Worm (Caenorhabditis elegans) whole organism, late embryonic: ENCODE data around the gene pars-1.

Experiments
- C38D4.7 ChIP-seq: fragments of 200-800 bp; sonication (Bioruptor generic); optimal IDR thresholded peaks from 2 replicates; lab custom pipeline; 2018; ENCODE audit warnings: mild to moderate bottlenecking, missing genetic modification characterization, moderate library complexity, missing compliant biosample characterization
- F13H6.1 ChIP-seq: sonication (generic microtip); optimal IDR thresholded peaks from 2 replicates; lab custom pipeline; 2016; ENCODE audit warnings: missing genetic modification characterization, missing compliant biosample characterization
- Y22D7AL.16 ChIP-seq: sonication (generic microtip); optimal IDR thresholded peaks from 2 replicates; lab custom pipeline; 2016; ENCODE audit warnings: missing genetic modification characterization, missing compliant biosample characterization
- ahr-1 ChIP-seq: sonication (generic microtip); optimal IDR thresholded peaks from 2 replicates; lab custom pipeline; 2016; ENCODE audit warnings: missing genetic modification characterization, missing compliant biosample characterization
- ceh-18 ChIP-seq: sonication (generic microtip); optimal IDR thresholded peaks from 2 replicates; lab custom pipeline; 2016; ENCODE audit warnings: missing genetic modification characterization, missing compliant biosample characterization
- ceh-19 ChIP-seq: fragments of 200-800 bp; sonication (Bioruptor generic); optimal IDR thresholded peaks from 2 replicates; lab custom pipeline; 2018; ENCODE audit warnings: mild to moderate bottlenecking, missing genetic modification characterization, missing compliant biosample characterization
- ceh-22 ChIP-seq: sonication (generic microtip); optimal IDR thresholded peaks from 2 replicates; lab custom pipeline; 2017; ENCODE audit warnings: missing biosample characterization, missing genetic modification characterization
- ceh-30 ChIP-seq: fragments of 150-350 bp; optimal IDR thresholded peaks from 2 replicates; lab custom pipeline; 2014; ENCODE audit warnings: missing biosample characterization, missing genetic modification characterization
- ceh-31 ChIP-seq: sonication (generic microtip); optimal IDR thresholded peaks from 2 replicates; lab custom pipeline; 2016; ENCODE audit warnings: missing genetic modification characterization, missing compliant biosample characterization
- ceh-34 ChIP-seq: sonication (generic microtip); optimal IDR thresholded peaks from 2 replicates; lab custom pipeline; 2016; ENCODE audit warnings: mild to moderate bottlenecking, missing genetic modification characterization, missing compliant biosample characterization
- ceh-48 ChIP-seq: sonication (generic microtip); optimal IDR thresholded peaks from 2 replicates; lab custom pipeline; 2016; ENCODE audit warnings: missing genetic modification characterization, inconsistent platforms, missing compliant biosample characterization
- ceh-6 ChIP-seq: fragments of 200-800 bp; sonication (Bioruptor generic); optimal IDR thresholded peaks from 2 replicates; lab custom pipeline; 2018; ENCODE audit warnings: mild to moderate bottlenecking, missing genetic modification characterization, missing compliant biosample characterization
- ceh-9 ChIP-seq: sonication (generic microtip); optimal IDR thresholded peaks from 2 replicates; lab custom pipeline; 2016; ENCODE audit warnings: mild to moderate bottlenecking, missing genetic modification characterization, inconsistent platforms, missing compliant biosample characterization
- dmd-4 ChIP-seq: sonication (generic microtip); optimal IDR thresholded peaks from 2 replicates; lab custom pipeline; 2016; ENCODE audit warnings: borderline replicate concordance, missing genetic modification characterization, missing compliant biosample characterization
- elt-2 ChIP-seq: sonication (generic microtip); optimal IDR thresholded peaks from 2 replicates; lab custom pipeline; 2016; ENCODE audit warnings: missing genetic modification reagents, missing genetic modification characterization, missing compliant biosample characterization
- fax-1 ChIP-seq: sonication (generic microtip); optimal IDR thresholded peaks from 2 replicates; lab custom pipeline; 2016; ENCODE audit warnings: missing genotype, missing genetic modification characterization, missing compliant biosample characterization
- fkh-10 ChIP-seq: fragments of 150-350 bp; optimal IDR thresholded peaks from 2 replicates; lab custom pipeline; 2014; ENCODE audit warnings: missing biosample characterization, missing genetic modification reagents, missing genetic modification characterization
- gmeb-2 ChIP-seq: sonication (generic microtip); optimal IDR thresholded peaks from 2 replicates; lab custom pipeline; 2016; ENCODE audit warnings: missing genetic modification characterization, inconsistent platforms, missing compliant biosample characterization
- hlh-13 ChIP-seq: fragments of 200-800 bp; sonication (Bioruptor generic); optimal IDR thresholded peaks from 2 replicates; lab custom pipeline; 2018; ENCODE audit warnings: mild to moderate bottlenecking, missing genetic modification characterization, missing compliant biosample characterization
- hlh-30 ChIP-seq: sonication (generic microtip); optimal IDR thresholded peaks from 2 replicates; lab custom pipeline; 2017; ENCODE audit warnings: antibody characterized with exemption, missing genetic modification characterization, missing compliant biosample characterization; ENCODE audit not compliant: insufficient read depth
- hlh-6 ChIP-seq: sonication (generic microtip); optimal IDR thresholded peaks from 2 replicates; lab custom pipeline; 2016; ENCODE audit warnings: missing genotype, missing genetic modification characterization, missing compliant biosample characterization
- mec-3 ChIP-seq: sonication (generic microtip); optimal IDR thresholded peaks from 2 replicates; lab custom pipeline; 2016; ENCODE audit warnings: borderline replicate concordance, missing genetic modification characterization, missing compliant biosample characterization
- nfya-1 ChIP-seq: sonication (generic microtip); optimal IDR thresholded peaks from 2 replicates; lab custom pipeline; 2017; ENCODE audit warnings: missing genetic modification characterization, mild to moderate bottlenecking, missing compliant biosample characterization, antibody characterized with exemption, moderate library complexity
- nhr-11 ChIP-seq: fragments of 150-350 bp; optimal IDR thresholded peaks from 2 replicates; lab custom pipeline; 2014; ENCODE audit warnings: missing biosample characterization, missing genetic modification characterization
- nhr-232 ChIP-seq: sonication (generic microtip); optimal IDR thresholded peaks from 2 replicates; lab custom pipeline; 2016; ENCODE audit warnings: missing genetic modification characterization, missing compliant biosample characterization
- npax-4 ChIP-seq: sonication (generic microtip); optimal IDR thresholded peaks from 2 replicates; lab custom pipeline; 2016; ENCODE audit warnings: missing genetic modification characterization, missing compliant biosample characterization
- pax-1 ChIP-seq: fragments of 150-350 bp; optimal IDR thresholded peaks from 2 replicates; lab custom pipeline; 2014; ENCODE audit warnings: missing biosample characterization, missing genetic modification characterization
- pha-4 ChIP-seq: fragments of 150-350 bp; optimal IDR thresholded peaks from 2 replicates; lab custom pipeline; 2018; ENCODE audit warnings: missing biosample characterization, missing genetic modification reagents, missing genetic modification characterization
- ref-2 ChIP-seq: sonication (generic microtip); optimal IDR thresholded peaks from 2 replicates; lab custom pipeline; 2016; ENCODE audit warnings: missing genetic modification characterization, missing compliant biosample characterization
- rnt-1 ChIP-seq: sonication (generic microtip); optimal IDR thresholded peaks from 2 replicates; lab custom pipeline; 2016; ENCODE audit warnings: missing genetic modification characterization, missing compliant biosample characterization
- sdc-2 ChIP-seq: sonication (generic microtip); optimal IDR thresholded peaks from 2 replicates; lab custom pipeline; 2016; ENCODE audit warnings: missing genotype, missing genetic modification characterization, missing compliant biosample characterization
- sox-2 ChIP-seq: fragments of 200-800 bp; sonication (Bioruptor generic); IDR thresholded peaks from 2 replicates; pipeline ENCODE4 v1.3.6; 2022; ENCODE audit warnings: missing genetic modification reagents, missing genetic modification characterization, missing compliant biosample characterization
- sox-4 ChIP-seq: sonication (generic microtip); optimal IDR thresholded peaks from 2 replicates; lab custom pipeline; 2017; ENCODE audit warnings: mild to moderate bottlenecking, missing genetic modification characterization, inconsistent platforms, missing compliant biosample characterization
- tbx-2 ChIP-seq: sonication (generic microtip); optimal IDR thresholded peaks from 2 replicates; lab custom pipeline; 2016; ENCODE audit warnings: missing genetic modification characterization, missing compliant biosample characterization
- unc-42 ChIP-seq: sonication (generic microtip); optimal IDR thresholded peaks from 2 replicates; lab custom pipeline; 2016; ENCODE audit warnings: missing genotype, missing genetic modification characterization, missing compliant biosample characterization
- unc-55 ChIP-seq: sonication (generic microtip); optimal IDR thresholded peaks from 2 replicates; lab custom pipeline; 2017; ENCODE audit warnings: missing biosample characterization, missing genetic modification reagents, missing genetic modification characterization
- zip-5 ChIP-seq: sonication (generic microtip); optimal IDR thresholded peaks from 2 replicates; lab custom pipeline; 2016; ENCODE audit warnings: missing genetic modification characterization, missing compliant biosample characterization

The pars-1 gene

DNA sequence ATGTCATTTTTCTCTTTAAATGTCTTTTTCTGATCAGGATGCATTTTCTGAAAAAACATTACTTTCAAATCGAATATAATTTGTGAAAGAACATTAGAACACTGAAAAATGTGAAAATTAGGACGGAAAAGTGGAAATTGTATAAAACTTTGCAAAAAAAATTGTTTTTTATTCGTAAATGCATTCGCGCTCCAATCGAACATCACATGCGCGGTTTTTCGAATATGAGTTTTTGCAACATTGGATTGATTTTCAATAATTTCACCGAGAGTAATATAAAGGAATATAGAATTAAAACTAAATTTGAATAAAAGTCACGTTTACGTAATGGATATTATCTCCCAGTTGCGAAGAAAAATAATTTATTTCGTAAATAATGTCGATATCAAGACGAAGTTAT lies 38.4 kb downstream of the pars-1 start, which contains the start of the genes spot-1 and B0361.11:
TSS of gene spot-1 (minus strand) at position 47 of the 400 bp plus-strand sequence.
TSS of gene B0361.11 (plus strand) at position 372 of the 400 bp plus-strand sequence.
- TF ChIP-seq unc-55 (GFP tag; lab: Kevin White, UChicago) (no peak), ceh-48 (peak; percentile 19), hlh-30 (tag; lab: Kevin White, UChicago) (peak; percentile 31), unc-42 (tag; lab: Kevin White, UChicago) (peak; percentile 2), ceh-22 (tag; lab: Kevin White, UChicago) (no peak), elt-2 (peak; percentile 18), nfya-1 (tag; lab: Kevin White, UChicago) (peak; percentile 23)

DNA sequence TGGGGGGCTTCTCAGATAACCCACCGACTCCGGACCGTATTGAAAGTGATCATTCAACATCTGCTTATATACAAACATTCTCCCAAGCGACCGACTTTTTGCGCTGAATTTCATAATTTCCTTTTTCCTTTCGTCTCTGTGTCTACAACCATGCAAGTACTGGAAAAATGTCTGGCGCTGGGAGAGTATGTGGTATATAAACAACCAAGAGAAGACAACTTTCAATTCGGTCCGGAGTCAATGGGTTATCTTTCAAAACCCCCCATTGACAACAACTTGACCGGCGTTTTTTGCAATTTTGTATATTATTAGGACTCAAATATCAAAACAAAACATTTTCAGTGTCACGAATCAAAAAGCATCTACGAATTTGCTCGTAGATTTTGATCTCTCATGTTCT lies 39.7 kb downstream of the pars-1 start:
- TF ChIP-seq sox-2 (GFP tag; lab: Robert Waterston, UW) (no peak), fkh-10 (GFP tag; lab: Kevin White, UChicago) (no peak), nhr-232 (tag; lab: Kevin White, UChicago) (no peak), ceh-9 (tag; lab: Kevin White, UChicago) (no peak), zip-5 (tag; lab: Kevin White, UChicago) (no peak)
- TF ChIP-seq, all 69 proteins: peak for 0

DNA sequence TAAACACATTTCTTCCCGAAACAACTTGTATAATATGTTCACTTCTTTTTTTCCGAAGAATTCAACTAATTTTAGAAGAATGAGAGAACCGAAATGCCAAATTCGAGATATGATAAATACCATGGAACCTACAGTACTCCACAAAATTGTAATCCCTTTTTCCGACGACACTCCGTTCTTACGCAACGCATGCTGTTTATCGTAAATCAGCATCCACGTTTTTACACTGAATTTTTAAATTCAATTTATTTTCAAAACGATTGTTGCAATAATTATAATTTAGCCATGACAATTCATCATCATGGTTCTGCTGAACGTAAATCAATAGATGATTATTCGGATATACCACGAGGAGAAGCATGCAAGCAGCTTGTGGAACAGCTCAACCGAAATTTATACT lies 42.4 kb downstream of the pars-1 start, which contains the start of gene B0361.3:
TSS of gene B0361.3 (plus strand) at position 284 of the 400 bp plus-strand sequence.
- TF ChIP-seq hlh-6 (tag; lab: Kevin White, UChicago): no peak
- no peak for TF ChIP-seq ceh-6 (GFP tag; lab: Kevin White, UChicago)
- no peak for TF ChIP-seq ceh-34
- TF ChIP-seq gmeb-2: no peak
- no peak for TF ChIP-seq ceh-30 (tag; lab: Kevin White, UChicago)
- no peak for TF ChIP-seq F13H6.1
- TF ChIP-seq unc-42 (tag; lab: Kevin White, UChicago): peak; percentile 2

DNA sequence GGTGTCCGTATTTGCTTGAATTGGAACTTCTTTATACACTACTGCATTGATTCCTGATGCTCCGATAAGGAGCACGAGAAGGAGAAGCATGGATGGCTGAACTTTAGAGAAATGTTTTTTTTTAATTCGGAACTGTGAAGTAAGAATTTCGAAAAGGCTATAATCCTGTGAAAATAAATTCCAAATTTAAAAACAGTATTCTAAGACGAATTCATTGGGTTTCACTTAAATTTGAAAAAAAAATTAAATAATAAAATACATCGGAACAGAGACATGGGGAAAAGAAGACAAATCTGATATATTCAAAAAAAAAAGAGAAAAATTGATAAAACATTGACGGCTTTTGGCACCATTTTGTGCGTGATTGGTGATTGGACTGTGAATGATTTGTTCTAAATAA lies 47.0 kb downstream of the pars-1 start, which contains the start of gene pho-5:
TSS of gene pho-5 (minus strand) at position 101 of the 400 bp plus-strand sequence.
- TF ChIP-seq ceh-30 (tag; lab: Kevin White, UChicago) (no peak), Y22D7AL.16 (tag; lab: Kevin White, UChicago) (no peak), pax-1 (no peak), pha-4 (no peak), nfya-1 (tag; lab: Kevin White, UChicago) (no peak), nhr-232 (tag; lab: Kevin White, UChicago) (no peak), ref-2 (tag; lab: Kevin White, UChicago) (no peak), ceh-31 (tag; lab: Kevin White, UChicago) (no peak), hlh-13 (GFP tag; lab: Kevin White, UChicago) (no peak), tbx-2 (tag; lab: Kevin White, UChicago) (no peak), hlh-30 (tag; lab: Kevin White, UChicago) (no peak), sox-2 (GFP tag; lab: Robert Waterston, UW) (no peak), ceh-18 (tag; lab: Kevin White, UChicago) (no peak), fkh-10 (GFP tag; lab: Kevin White, UChicago) (no peak), npax-4 (no peak)

DNA sequence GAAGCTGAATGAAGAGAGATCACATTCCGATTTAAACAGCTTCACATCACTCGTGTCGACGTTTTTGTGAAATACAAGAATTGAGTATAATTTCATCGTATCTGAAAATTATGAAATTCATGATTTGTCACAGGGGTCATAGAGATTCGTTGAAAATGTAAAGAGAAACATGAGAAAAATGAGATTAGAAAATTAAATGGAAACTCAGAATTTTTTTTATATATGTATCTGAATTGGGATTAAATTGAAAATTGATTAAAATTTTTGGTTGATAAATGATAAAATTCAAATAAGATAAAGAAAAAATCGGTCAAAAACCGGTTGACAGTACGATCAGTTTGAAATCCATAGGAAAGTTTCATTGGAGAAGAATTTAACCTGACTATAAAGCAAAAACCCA lies 48.7 kb downstream of the pars-1 start, which contains the start of gene ykt-6:
TSS of gene ykt-6 (minus strand) at position 101 of the 400 bp plus-strand sequence.
- TF ChIP-seq nhr-11 (tag; lab: Kevin White, UChicago) (no peak), dmd-4 (no peak), ceh-18 (tag; lab: Kevin White, UChicago) (no peak), sdc-2 (tag; lab: Kevin White, UChicago) (no peak), ceh-19 (GFP tag; lab: Kevin White, UChicago) (no peak), C38D4.7 (GFP tag; lab: Kevin White, UChicago) (no peak), sox-2 (GFP tag; lab: Robert Waterston, UW) (no peak), rnt-1 (tag; lab: Kevin White, UChicago) (no peak), mec-3 (no peak), nfya-1 (tag; lab: Kevin White, UChicago) (no peak), sox-4 (no peak), ahr-1 (tag; lab: Kevin White, UChicago) (no peak), fax-1 (tag; lab: Kevin White, UChicago) (no peak)
